Worm (Caenorhabditis elegans): ENCODE data around the gene oat-1.

Gene oat-1

DNA sequence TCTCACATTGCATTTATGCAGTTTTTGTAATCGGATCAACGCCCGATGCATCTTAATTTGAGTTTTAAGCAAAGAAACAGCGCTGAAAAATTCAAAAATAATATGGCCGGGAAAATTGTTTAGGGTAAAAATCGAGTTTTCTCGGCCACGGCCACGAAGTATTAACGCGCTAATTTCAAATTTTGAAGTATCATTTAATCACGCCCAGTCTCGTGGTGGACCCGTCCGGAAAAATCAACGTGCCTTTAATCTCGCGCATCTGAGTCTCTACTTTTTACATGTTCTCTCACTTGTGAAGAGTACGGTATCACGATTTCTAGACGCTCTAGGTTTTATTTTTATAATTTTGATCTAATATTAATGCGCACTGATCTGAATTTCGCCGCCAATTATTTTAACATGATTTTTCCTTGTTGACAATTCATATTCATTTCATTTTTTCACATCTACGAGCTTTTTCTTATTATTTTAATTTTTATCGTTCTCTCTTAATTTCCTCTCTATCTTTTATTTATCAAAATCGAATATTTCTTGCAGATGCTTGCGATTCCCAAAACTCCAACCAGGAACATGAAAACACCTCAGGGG is 26.5 kb upstream of the oat-1 start, which contains the start of the genes acdh-13 and mesp-1 (continued):
- TF ChIP-seq sma-9 (GFP tag; optimal IDR thresholded peaks at IDR 0.05) (peak; percentile 29), sma-9 (tag; optimal IDR thresholded peaks at IDR 0.05) (no peak), nhr-11 (tag; optimal IDR thresholded peaks at IDR 0.05) (no peak), lin-13 (GFP tag; optimal IDR thresholded peaks at IDR 0.05) (no peak), alr-1 (tag; optimal IDR thresholded peaks at IDR 0.05) (no peak), mbf-1 (tag; optimal IDR thresholded peaks at IDR 0.05) (no peak), elt-3 (tag; optimal IDR thresholded peaks at IDR 0.05) (no peak), ama-1 (optimal IDR thresholded peaks at IDR 0.05) (no peak), sma-3 (GFP tag; optimal IDR thresholded peaks at IDR 0.05) (peak; percentile 14), ztf-1 (GFP tag; conservative IDR thresholded peaks at IDR 0.05) (no peak), nhr-21 (tag; optimal IDR thresholded peaks at IDR 0.05) (peak; percentile 6), F13H6.1 (tag; optimal IDR thresholded peaks at IDR 0.05) (no peak), skn-1 (tag; optimal IDR thresholded peaks at IDR 0.05) (no peak), lsy-2 (tag; optimal IDR thresholded peaks at IDR 0.05) (peak in 1 of 2 experiments; percentile 68), ceh-82 (tag; optimal IDR thresholded peaks at IDR 0.05) (no peak)

- TF ChIP-seq ama-1 (optimal IDR thresholded peaks at IDR 0.05): no peak
- TF ChIP-seq nhr-77 (tag; optimal IDR thresholded peaks at IDR 0.05): no peak
- TF ChIP-seq nhr-237 (tag; optimal IDR thresholded peaks at IDR 0.05): no peak
- TF ChIP-seq unc-55 (GFP tag; optimal IDR thresholded peaks at IDR 0.05): no peak
- no peak for TF ChIP-seq nhr-25 (tag; optimal IDR thresholded peaks at IDR 0.05)
- TF ChIP-seq elt-3 (tag; optimal IDR thresholded peaks at IDR 0.05): no peak
- TF ChIP-seq lin-13 (GFP tag; optimal IDR thresholded peaks at IDR 0.05): no peak
- TF ChIP-seq nhr-129 (tag; optimal IDR thresholded peaks at IDR 0.05): no peak
- no peak for TF ChIP-seq sma-9 (GFP tag; optimal IDR thresholded peaks at IDR 0.05)
- no peak for TF ChIP-seq sma-9 (tag; optimal IDR thresholded peaks at IDR 0.05)
Observed at ce11 chrIV:8496263-8496662, 23.9 kb upstream of the oat-1 start, which contains the start of gene C28C12.12. C28C12.12 (minus strand) TSS chrIV:8496363.

- TF ChIP-seq Y55F3AM.14 (GFP tag; optimal IDR thresholded peaks at IDR 0.05) (no peak), ztf-1 (GFP tag; conservative IDR thresholded peaks at IDR 0.05) (no peak), unc-62 (GFP tag; optimal IDR thresholded peaks at IDR 0.05) (no peak), crh-2 (tag; optimal IDR thresholded peaks at IDR 0.05) (no peak), dmd-4 (tag; optimal IDR thresholded peaks at IDR 0.05) (no peak), mdl-1 (tag; optimal IDR thresholded peaks at IDR 0.05) (no peak), snpc-4 (tag; optimal IDR thresholded peaks at IDR 0.05) (no peak), mbf-1 (tag; optimal IDR thresholded peaks at IDR 0.05) (no peak)
Observed at ce11 chrIV:8492242-8492641, 19.8 kb upstream of the oat-1 start, which contains the start of gene sru-7. sru-7 (plus strand) TSS chrIV:8492542.

ce11 chrIV:8489915-8490314 is 17.5 kb upstream of the oat-1 start, which contains the start of gene srlf-2:
srlf-2 (plus strand) TSS chrIV:8490215.
- no peak for TF ChIP-seq unc-62 (GFP tag; optimal IDR thresholded peaks at IDR 0.05)

- TF ChIP-seq nhr-6 (tag; optimal IDR thresholded peaks at IDR 0.05): no peak
- TF ChIP-seq ztf-11 (tag; optimal IDR thresholded peaks at IDR 0.05): no peak
- no peak for TF ChIP-seq nhr-77 (tag; optimal IDR thresholded peaks at IDR 0.05)
- no peak for TF ChIP-seq sem-4 (tag; optimal IDR thresholded peaks at IDR 0.05)
- no peak for TF ChIP-seq nhr-23 (tag; optimal IDR thresholded peaks at IDR 0.05)
- TF ChIP-seq mbf-1 (tag; optimal IDR thresholded peaks at IDR 0.05): no peak
- TF ChIP-seq sma-3 (GFP tag; optimal IDR thresholded peaks at IDR 0.05): no peak
- no peak for TF ChIP-seq alr-1 (tag; optimal IDR thresholded peaks at IDR 0.05)
- no peak for TF ChIP-seq R02D3.7 (tag; optimal IDR thresholded peaks at IDR 0.05)
- TF ChIP-seq skn-1 (tag; optimal IDR thresholded peaks at IDR 0.05): no peak
- no peak for TF ChIP-seq ama-1 (optimal IDR thresholded peaks at IDR 0.05)
- TF ChIP-seq elt-1 (tag; optimal IDR thresholded peaks at IDR 0.05): no peak
- TF ChIP-seq mdl-1 (tag; optimal IDR thresholded peaks at IDR 0.05): no peak
- no peak for TF ChIP-seq unc-62 (GFP tag; optimal IDR thresholded peaks at IDR 0.05)
- no peak for TF ChIP-seq Y55F3AM.14 (GFP tag; optimal IDR thresholded peaks at IDR 0.05)
- TF ChIP-seq F13H6.1 (tag; optimal IDR thresholded peaks at IDR 0.05): no peak
- TF ChIP-seq peb-1 (tag; optimal IDR thresholded peaks at IDR 0.05): no peak
- no peak for TF ChIP-seq nhr-10 (tag; optimal IDR thresholded peaks at IDR 0.05)
- no peak for TF ChIP-seq crh-2 (tag; optimal IDR thresholded peaks at IDR 0.05)
Observed at ce11 chrIV:8488043-8488442, 15.7 kb upstream of the oat-1 start.
